Worm (Caenorhabditis elegans): ENCODE results near the gene B0464.9.
A peak's percentile ranks its signal among the peaks of the same experiment; 100 is the strongest.

B0464.9 gene

ce11 chrIII:9447634-9448033 is 17.9 kb upstream of the B0464.9 start:
- peak; percentile 75; the same call in 1 of the 2 replicates for TF ChIP-seq flt-1 (GFP tag; IDR thresholded peaks at IDR 0.05)

- TF ChIP-seq T22C8.4 (GFP tag; IDR thresholded peaks at IDR 0.05) (no peak), klf-2 (GFP tag; conservative IDR thresholded peaks at IDR 0.05) (no peak), cog-1 (tag; optimal IDR thresholded peaks at IDR 0.05) (no peak), med-1 (GFP tag; optimal IDR thresholded peaks at IDR 0.05; ENCODE audit: insufficient read depth) (no peak), flt-1 (GFP tag; IDR thresholded peaks at IDR 0.05) (no peak), tab-1 (GFP tag; IDR thresholded peaks at IDR 0.05) (no peak), ztf-29 (GFP tag; IDR thresholded peaks at IDR 0.05) (no peak), ztf-23 (GFP tag; IDR thresholded peaks at IDR 0.05) (no peak), ref-1 (GFP tag; conservative IDR thresholded peaks at IDR 0.05) (no peak)
These were observed 15.7 kb upstream of the B0464.9 start, which contains the start of gene F54C8.6 for ce11 chrIII:9449831-9450230. F54C8.6 (minus strand) TSS chrIII:9449931.

ce11 chrIII:9450933-9451332 is 14.6 kb upstream of the B0464.9 start:
- TF ChIP-seq klf-2 (GFP tag; conservative IDR thresholded peaks at IDR 0.05): no peak
- TF ChIP-seq flt-1 (GFP tag; IDR thresholded peaks at IDR 0.05): no peak
- TF ChIP-seq ztf-29 (GFP tag; IDR thresholded peaks at IDR 0.05): no peak
- TF ChIP-seq cog-1 (tag; optimal IDR thresholded peaks at IDR 0.05): no peak
- TF ChIP-seq med-1 (GFP tag; optimal IDR thresholded peaks at IDR 0.05; ENCODE audit: insufficient read depth): no peak
- no peak for TF ChIP-seq ref-1 (GFP tag; conservative IDR thresholded peaks at IDR 0.05)
- TF ChIP-seq tab-1 (GFP tag; IDR thresholded peaks at IDR 0.05): no peak
- no peak for TF ChIP-seq T22C8.4 (GFP tag; IDR thresholded peaks at IDR 0.05)
- TF ChIP-seq ztf-23 (GFP tag; IDR thresholded peaks at IDR 0.05): no peak

- TF ChIP-seq cog-1 (tag; optimal IDR thresholded peaks at IDR 0.05) (no peak), T22C8.4 (GFP tag; IDR thresholded peaks at IDR 0.05) (no peak), ztf-29 (GFP tag; IDR thresholded peaks at IDR 0.05) (no peak), ref-1 (GFP tag; conservative IDR thresholded peaks at IDR 0.05) (no peak), flt-1 (GFP tag; IDR thresholded peaks at IDR 0.05) (no peak), klf-2 (GFP tag; conservative IDR thresholded peaks at IDR 0.05) (no peak), med-1 (GFP tag; optimal IDR thresholded peaks at IDR 0.05; ENCODE audit: insufficient read depth) (no peak), ztf-23 (GFP tag; IDR thresholded peaks at IDR 0.05) (no peak), tab-1 (GFP tag; IDR thresholded peaks at IDR 0.05) (no peak)
These were observed 11.6 kb upstream of the B0464.9 start, which contains the start of gene F54C8.7 for ce11 chrIII:9453962-9454361. F54C8.7 (minus strand) TSS chrIII:9454062.

- no peak for TF ChIP-seq ztf-23 (GFP tag; IDR thresholded peaks at IDR 0.05)
- TF ChIP-seq ztf-29 (GFP tag; IDR thresholded peaks at IDR 0.05): no peak
- TF ChIP-seq T22C8.4 (GFP tag; IDR thresholded peaks at IDR 0.05): no peak
These were observed 10.8 kb upstream of the B0464.9 start for ce11 chrIII:9454730-9455129.

- TF ChIP-seq flt-1 (GFP tag; IDR thresholded peaks at IDR 0.05): 0 out of 2 replicates have a peak, but pooled peaks have one; percentile 43
- TF ChIP-seq med-1 (GFP tag; optimal IDR thresholded peaks at IDR 0.05; ENCODE audit: insufficient read depth): no peak
- TF ChIP-seq T22C8.4 (GFP tag; IDR thresholded peaks at IDR 0.05): peak; percentile 82
- no peak for TF ChIP-seq ref-1 (GFP tag; conservative IDR thresholded peaks at IDR 0.05)
- TF ChIP-seq ztf-23 (GFP tag; IDR thresholded peaks at IDR 0.05): no peak
- peak; percentile 34 for TF ChIP-seq cog-1 (tag; optimal IDR thresholded peaks at IDR 0.05)
- peak; percentile 69 for TF ChIP-seq ztf-29 (GFP tag; IDR thresholded peaks at IDR 0.05)
- TF ChIP-seq klf-2 (GFP tag; conservative IDR thresholded peaks at IDR 0.05): no peak
- TF ChIP-seq tab-1 (GFP tag; IDR thresholded peaks at IDR 0.05): no peak
These were observed 9.4 kb upstream of the B0464.9 start, which contains the start of the genes rheb-1 and spk-1 for ce11 chrIII:9455980-9456658. rheb-1 (minus strand) TSS chrIII:9456030. spk-1 (plus strand) TSS chrIII:9456608.

DNA sequence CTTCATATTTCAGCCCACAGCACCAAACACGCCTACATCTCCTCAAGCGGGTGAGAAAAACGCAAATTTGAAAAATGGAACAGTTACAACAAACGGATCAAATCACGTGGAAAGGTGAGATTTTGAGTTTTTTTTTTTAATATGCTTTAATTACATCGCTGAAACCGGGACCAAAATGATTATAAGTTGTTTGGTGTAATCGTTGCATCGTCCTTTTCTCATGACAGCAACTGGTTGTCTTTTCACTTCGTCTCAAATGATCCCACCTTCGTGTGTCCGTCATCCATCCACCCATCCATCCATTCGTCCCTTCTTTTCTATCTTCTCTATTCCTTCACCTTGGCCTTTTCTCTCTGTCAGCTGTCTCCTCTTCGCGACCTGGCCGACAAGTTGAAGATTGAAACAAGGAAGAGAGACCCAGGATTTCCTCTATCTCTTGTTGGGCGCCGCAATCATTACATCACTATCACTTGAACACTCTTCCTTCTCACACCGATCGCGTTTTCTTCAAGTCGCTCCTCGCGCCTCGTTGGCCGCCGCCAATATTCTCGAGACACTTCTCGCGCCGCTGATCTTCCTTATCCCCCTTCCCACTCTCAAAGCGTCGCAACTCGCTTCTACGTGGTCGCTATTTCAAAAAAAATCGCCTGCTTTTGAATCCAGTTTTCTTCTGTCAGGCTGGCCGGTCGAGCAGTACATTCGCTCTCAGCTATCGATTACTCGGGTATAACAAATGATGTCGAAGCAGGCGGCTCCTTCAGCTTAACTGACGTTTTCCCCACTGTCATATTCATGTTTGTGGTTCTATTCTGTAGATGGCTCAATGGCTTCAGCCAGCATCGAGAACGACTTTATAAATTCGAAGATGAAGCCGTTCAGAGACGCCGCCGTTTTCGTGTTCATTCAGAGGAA is 8.1 kb upstream of the B0464.9 start:
- TF ChIP-seq flt-1 (GFP tag; IDR thresholded peaks at IDR 0.05): no peak
- TF ChIP-seq T22C8.4 (GFP tag; IDR thresholded peaks at IDR 0.05): 0 out of 2 replicates have a peak, but pooled peaks have one; percentile 21

ce11 chrIII:9461894-9462784 is 3.4 kb upstream of the B0464.9 start:
- no peak for TF ChIP-seq cog-1 (tag; optimal IDR thresholded peaks at IDR 0.05)
- TF ChIP-seq ztf-29 (GFP tag; IDR thresholded peaks at IDR 0.05): no peak
- TF ChIP-seq T22C8.4 (GFP tag; IDR thresholded peaks at IDR 0.05): no peak
- no peak for TF ChIP-seq ref-1 (GFP tag; conservative IDR thresholded peaks at IDR 0.05)
- no peak for TF ChIP-seq klf-2 (GFP tag; conservative IDR thresholded peaks at IDR 0.05)
- TF ChIP-seq flt-1 (GFP tag; IDR thresholded peaks at IDR 0.05): no peak
- no peak for TF ChIP-seq med-1 (GFP tag; optimal IDR thresholded peaks at IDR 0.05; ENCODE audit: insufficient read depth)
- TF ChIP-seq ztf-23 (GFP tag; IDR thresholded peaks at IDR 0.05): no peak
- no peak for TF ChIP-seq tab-1 (GFP tag; IDR thresholded peaks at IDR 0.05)
